Fruit fly (Drosophila melanogaster) ovary, adult (tissue): ENCODE results near the gene cactin.

ENCODE experiments used
- CG17801 ChIP-seq: fragments of 200-800 bp; optimal IDR thresholded peaks from 2 replicates; lab custom pipeline; 2019; ENCODE audit warnings: missing biosample characterization, mild to moderate bottlenecking, missing genetic modification characterization, moderate library complexity; ENCODE audit not compliant: partially characterized antibody

The cactin gene

dm6 chrX:20423747-20424165, at the start of gene cactin, which contains the start of gene Pp4-19C:
Gene cactin (plus strand): TSS chrX:20424069.
Gene Pp4-19C (minus strand): TSS chrX:20424002.
- TF ChIP-seq CG17801 (GFP tag; lab: Kevin White, UChicago), result peak; percentile 36

dm6 chrX:20376422-20376821, 47.4 kb upstream of the cactin start, which contains the start of gene CG12679:
Gene CG12679 (minus strand): TSS chrX:20376522.
- TF ChIP-seq CG17801 (GFP tag; lab: Kevin White, UChicago), result no peak

dm6 chrX:20385865-20386264, 38.0 kb upstream of the cactin start:
- no peak for TF ChIP-seq CG17801 (GFP tag; lab: Kevin White, UChicago)

DNA sequence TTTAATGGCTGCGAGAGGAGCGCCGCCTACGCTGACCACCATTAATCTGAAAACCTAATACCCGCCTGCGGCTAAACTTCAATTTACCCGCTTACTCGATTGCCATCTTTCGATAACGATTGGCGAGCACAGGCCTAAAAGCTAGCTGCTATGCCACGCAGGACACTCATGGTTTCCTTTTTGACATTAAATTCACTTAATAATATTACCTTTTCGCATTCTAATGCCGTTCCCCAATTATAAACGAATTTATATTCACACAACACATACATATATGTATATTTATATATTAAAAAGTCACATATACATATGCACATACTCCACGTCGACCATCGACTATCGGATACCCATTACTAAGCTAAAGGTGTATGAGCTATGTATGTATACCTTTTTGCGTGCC, 34.2 kb upstream of the cactin start:
- TF ChIP-seq CG17801 (GFP tag; lab: Kevin White, UChicago), result no peak

- TF ChIP-seq CG17801 (GFP tag; lab: Kevin White, UChicago), result no peak
These were observed 33.2 kb upstream of the cactin start, which contains the start of gene jb for dm6 chrX:20390706-20391105. Gene jb (minus strand): TSS chrX:20390806.

- TF ChIP-seq CG17801 (GFP tag; lab: Kevin White, UChicago), result peak; percentile 5
These were observed 32.6 kb upstream of the cactin start for dm6 chrX:20391230-20391629.

dm6 chrX:20393580-20393979, 30.3 kb upstream of the cactin start, which contains the start of gene Syx16:
Gene Syx16 (minus strand): TSS chrX:20393751.
- no peak for TF ChIP-seq CG17801 (GFP tag; lab: Kevin White, UChicago)

DNA sequence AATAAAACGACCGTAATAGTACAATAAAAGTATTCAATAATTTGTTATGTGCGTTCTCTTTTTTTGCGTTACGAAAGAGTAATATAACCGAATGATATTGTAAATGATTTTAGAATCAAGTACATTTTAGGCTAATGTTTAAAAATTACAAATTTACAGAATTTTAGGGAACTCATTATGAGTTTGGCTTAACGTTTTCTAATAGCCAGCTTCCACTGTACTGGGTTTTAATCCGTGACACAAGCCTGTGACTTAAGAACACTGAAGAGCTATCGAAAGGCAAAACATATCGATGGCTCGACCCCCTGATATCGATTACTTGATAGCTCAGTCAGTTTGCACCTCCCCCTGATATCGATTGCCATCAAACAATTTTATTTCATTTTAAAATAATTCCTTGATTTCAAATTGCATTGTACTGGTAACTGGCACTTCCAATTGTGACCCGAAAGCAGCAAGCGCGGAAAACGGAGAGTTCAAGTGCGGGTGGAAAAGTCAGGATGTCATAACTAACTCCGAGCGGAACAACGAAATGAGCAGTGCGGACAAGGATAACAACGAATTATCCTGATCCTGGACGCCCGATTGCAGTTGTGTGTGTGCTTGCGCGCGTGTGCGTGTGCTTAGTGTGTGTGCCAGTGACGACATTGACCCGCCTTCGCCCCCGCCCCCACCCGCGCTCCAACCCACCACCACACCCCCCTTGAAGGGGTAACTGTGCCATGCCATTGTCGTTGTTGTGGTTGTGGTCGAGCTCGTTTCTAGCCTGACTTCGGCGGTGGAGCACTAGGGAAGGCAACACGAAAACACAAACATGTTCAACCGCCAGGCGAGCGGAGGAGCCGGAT, 29.6 kb upstream of the cactin start, which contains the start of gene HERC2:
Gene HERC2, plus strand, starts transcription at position 330 of the 848 bp plus-strand sequence.
- no peak for TF ChIP-seq CG17801 (GFP tag; lab: Kevin White, UChicago)

DNA sequence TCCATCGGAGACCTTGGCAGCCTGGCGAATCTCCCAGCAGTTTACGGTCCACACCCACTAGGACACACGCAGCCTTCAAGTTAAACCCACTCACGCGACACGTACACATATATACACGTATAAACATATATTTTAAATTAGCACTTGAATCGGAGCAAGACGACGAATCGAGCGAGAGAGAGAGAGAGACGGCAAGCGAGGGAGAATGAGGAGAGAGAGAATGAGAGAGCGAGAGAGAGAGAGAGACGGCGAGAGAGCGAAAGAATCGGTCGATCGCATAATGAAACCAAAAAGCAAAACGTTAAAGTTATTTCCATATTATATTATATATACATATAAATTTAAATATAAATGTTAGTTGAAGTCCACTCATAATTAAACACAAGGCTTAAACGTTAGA, 12.2 kb upstream of the cactin start:
- TF ChIP-seq CG17801 (GFP tag; lab: Kevin White, UChicago), result no peak

DNA sequence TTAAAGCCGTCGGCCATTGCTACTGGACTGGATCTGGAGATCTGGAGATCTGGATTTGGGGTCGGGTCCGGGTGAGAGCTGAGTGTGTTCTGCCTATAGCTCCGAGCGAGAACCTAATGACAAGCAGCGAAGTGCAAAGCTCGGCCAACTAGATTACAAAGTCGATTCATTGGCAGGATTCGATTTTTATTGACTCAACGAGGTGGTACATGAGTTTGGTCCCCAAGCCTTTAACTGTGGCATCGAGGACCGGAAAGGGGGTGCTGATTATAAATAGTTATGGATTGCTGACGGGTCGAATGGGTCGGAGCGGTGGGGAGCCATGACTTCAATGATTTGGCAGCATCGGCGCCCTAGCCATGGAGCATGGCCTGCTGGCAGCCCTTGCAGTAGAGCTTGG, 10.4 kb upstream of the cactin start, which contains the start of gene CG15459:
Gene CG15459, minus strand, starts transcription at position 101 of the 400 bp plus-strand sequence.
- TF ChIP-seq CG17801 (GFP tag; lab: Kevin White, UChicago), result no peak

- no peak for TF ChIP-seq CG17801 (GFP tag; lab: Kevin White, UChicago)
These were observed 9.8 kb upstream of the cactin start, which contains the start of gene CG15458 for dm6 chrX:20414099-20414498. Gene CG15458 (minus strand): TSS chrX:20414199.

- no peak for TF ChIP-seq CG17801 (GFP tag; lab: Kevin White, UChicago)
These were observed 8.4 kb upstream of the cactin start, which contains the start of gene Obp19a for dm6 chrX:20415444-20415843. Gene Obp19a (plus strand): TSS chrX:20415744.

DNA sequence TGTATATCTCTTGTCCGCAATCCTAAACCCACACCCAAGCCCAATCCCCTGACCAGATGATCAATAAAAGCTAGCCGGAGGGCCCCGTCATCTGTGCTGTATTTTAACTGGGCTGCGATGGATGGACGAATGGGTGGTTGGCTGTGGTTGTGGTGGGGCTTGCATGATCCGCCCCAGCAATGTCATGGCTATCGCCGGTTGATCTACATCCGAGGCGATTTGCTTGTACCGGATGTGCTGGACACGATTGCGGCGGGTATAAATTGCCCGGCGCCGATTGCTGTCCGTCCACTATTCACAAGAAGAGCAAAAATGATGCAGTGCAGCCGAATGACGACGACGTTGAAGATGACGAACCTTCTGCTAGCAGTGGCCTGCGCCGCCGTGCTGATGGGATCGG, 7.4 kb upstream of the cactin start, which contains the start of gene Obp19b:
Gene Obp19b, plus strand, starts transcription at position 301 of the 400 bp plus-strand sequence.
- TF ChIP-seq CG17801 (GFP tag; lab: Kevin White, UChicago), result no peak

dm6 chrX:20418864-20419263, 5.0 kb upstream of the cactin start, which contains the start of gene Obp19c:
Gene Obp19c (minus strand): TSS chrX:20418964.
- no peak for TF ChIP-seq CG17801 (GFP tag; lab: Kevin White, UChicago)

DNA sequence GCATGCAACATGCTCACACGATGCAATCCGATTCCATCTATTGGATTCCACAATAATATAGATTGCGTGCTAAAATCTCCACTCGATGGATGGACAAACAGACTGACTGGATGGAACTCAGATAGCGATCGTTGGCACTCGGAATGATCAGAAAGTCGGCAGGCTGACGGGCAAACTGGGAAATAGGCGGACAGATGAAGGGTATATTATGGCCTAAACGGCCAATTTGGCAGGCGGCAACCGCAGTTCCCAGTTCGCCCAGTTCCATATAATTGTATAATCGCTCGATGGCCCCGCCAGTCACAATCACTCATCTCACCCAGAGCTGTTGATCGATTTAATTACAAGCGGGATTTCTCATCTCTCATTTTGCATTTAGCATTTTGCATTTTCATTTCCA, 4.6 kb upstream of the cactin start, which contains the start of gene Obp19d:
Gene Obp19d, plus strand, starts transcription at position 301 of the 400 bp plus-strand sequence.
- TF ChIP-seq CG17801 (GFP tag; lab: Kevin White, UChicago), result no peak
